Fruit fly (Drosophila melanogaster): Measurements from ENCODE around the gene CG15741.
A peak's percentile ranks its signal among the peaks of the same experiment; 100 is the strongest.

Gene CG15741

DNA sequence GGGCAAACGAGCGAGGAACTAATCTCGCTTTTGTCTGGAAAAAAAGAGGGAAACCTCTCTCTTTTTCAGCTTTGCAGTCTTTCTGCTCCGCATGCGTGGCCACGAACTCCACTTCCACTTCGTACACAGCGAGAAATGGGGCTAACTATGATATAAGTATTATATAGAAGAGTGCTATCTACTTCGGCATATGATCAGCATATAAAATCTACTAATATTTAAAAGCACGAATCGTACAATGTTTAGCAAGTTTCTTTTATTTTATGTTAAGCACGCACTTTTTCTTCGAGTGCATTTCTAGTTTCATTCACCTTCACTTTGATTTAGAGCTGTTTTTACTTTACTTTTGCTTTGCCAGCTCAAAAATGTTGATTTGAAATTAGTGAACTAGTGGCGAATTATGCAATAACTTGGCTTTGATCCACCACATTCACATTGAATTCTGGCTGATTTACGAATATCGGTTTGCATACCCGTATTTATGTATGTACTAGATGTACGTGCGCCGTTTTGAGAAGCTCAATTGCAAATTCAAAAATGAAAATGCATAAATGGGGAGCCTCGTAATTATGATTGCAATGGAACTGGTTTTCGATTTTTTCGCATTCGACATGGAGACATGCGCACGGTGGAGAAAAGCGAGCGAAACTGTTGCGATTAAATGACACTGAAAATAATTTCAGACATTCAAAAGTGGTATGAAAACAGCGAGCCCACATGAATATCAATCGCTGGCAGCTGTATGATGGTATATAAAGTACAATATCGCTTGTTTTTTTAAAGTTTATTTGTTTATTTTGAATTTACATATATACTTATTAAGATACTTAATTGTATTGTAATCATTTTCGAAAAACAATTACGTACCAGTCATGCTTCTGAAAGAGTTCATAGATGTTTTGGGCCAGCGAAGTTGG, 20.0 kb upstream of the CG15741 start:
- TF ChIP-seq Myc (optimal IDR thresholded peaks at IDR 0.05) (no peak), Hr83 (GFP tag; optimal IDR thresholded peaks at IDR 0.05; ENCODE audit: poor library complexity, severe bottlenecking) (peak; percentile 48), foxo (GFP tag; optimal IDR thresholded peaks at IDR 0.05) (peak in 1 of 2 experiments; percentile 85), Hnf4 (GFP tag; optimal IDR thresholded peaks at IDR 0.05) (peak; percentile 75), Vsx2 (GFP tag; optimal IDR thresholded peaks at IDR 0.05; ENCODE audit: partially characterized antibody) (no peak), h (GFP tag; optimal IDR thresholded peaks at IDR 0.05) (peak; percentile 81), CG32264 (GFP tag; optimal IDR thresholded peaks at IDR 0.05) (peak; percentile 64), usp (GFP tag; optimal IDR thresholded peaks at IDR 0.05) (no peak), Rel (GFP tag; optimal IDR thresholded peaks at IDR 0.05) (peak; percentile 34), Rel (tag; optimal IDR thresholded peaks at IDR 0.05) (peak; percentile 45), dmrt93B (GFP tag; optimal IDR thresholded peaks at IDR 0.05) (peak; percentile 61), Abd-B (GFP tag; optimal IDR thresholded peaks at IDR 0.05) (no peak), dsf (GFP tag; optimal IDR thresholded peaks at IDR 0.05; ENCODE audit: borderline replicate concordance) (no peak), woc (GFP tag; optimal IDR thresholded peaks at IDR 0.05) (peak; percentile 56), GATAd (GFP tag; optimal IDR thresholded peaks at IDR 0.05) (no peak), sv (GFP tag; optimal IDR thresholded peaks at IDR 0.05) (peak; percentile 62), psq (GFP tag; optimal IDR thresholded peaks at IDR 0.05) (peak; percentile 52), ey (GFP tag; optimal IDR thresholded peaks at IDR 0.05) (peak; percentile 62), Jra (GFP tag; optimal IDR thresholded peaks at IDR 0.05) (peak; percentile 12), HLH106 (tag; optimal IDR thresholded peaks at IDR 0.05) (peak; percentile 87), sage (GFP tag; optimal IDR thresholded peaks at IDR 0.05) (peak; percentile 47), Dfd (GFP tag; optimal IDR thresholded peaks at IDR 0.05) (no peak), brk (GFP tag; optimal IDR thresholded peaks at IDR 0.05) (no peak), jim (GFP tag; optimal IDR thresholded peaks at IDR 0.05) (no peak), tai (GFP tag; optimal IDR thresholded peaks at IDR 0.05) (no peak), rgr (GFP tag; optimal IDR thresholded peaks at IDR 0.05) (peak; percentile 78), CG9705 (GFP tag; optimal IDR thresholded peaks at IDR 0.05) (peak; percentile 15), fru (GFP tag; optimal IDR thresholded peaks at IDR 0.05) (peak; percentile 83), Sp1 (GFP tag; optimal IDR thresholded peaks at IDR 0.05) (peak; percentile 83), pan (optimal IDR thresholded peaks at IDR 0.05) (no peak), OdsH (GFP tag; optimal IDR thresholded peaks at IDR 0.05) (peak; percentile 64), N (GFP tag; optimal IDR thresholded peaks at IDR 0.05) (no peak), br (GFP tag; optimal IDR thresholded peaks at IDR 0.05) (peak; percentile 80), Dif (GFP tag; optimal IDR thresholded peaks at IDR 0.05; ENCODE audit: partially characterized antibody) (no peak)

DNA sequence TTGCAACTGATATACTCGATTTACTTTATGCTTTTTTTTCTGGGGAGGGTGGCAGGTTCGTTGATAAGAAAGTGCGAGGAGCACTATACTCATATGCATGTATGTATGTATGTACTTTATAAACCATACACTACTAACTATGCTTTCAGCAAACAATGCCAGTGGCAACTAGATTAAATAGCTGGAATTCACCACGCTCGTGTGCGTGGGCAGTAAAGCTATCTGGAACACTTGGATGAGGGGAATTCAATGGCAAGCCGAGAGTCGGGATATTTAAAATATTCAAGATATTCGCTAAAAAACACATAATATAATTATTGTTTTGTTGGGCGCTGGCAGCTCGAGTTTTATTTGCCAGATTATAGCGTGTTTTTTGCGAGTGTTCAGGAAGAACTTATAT, 19.0 kb upstream of the CG15741 start:
- TF ChIP-seq lola (GFP tag; optimal IDR thresholded peaks at IDR 0.05) (no peak), Rel (GFP tag; optimal IDR thresholded peaks at IDR 0.05) (no peak), Rel (tag; optimal IDR thresholded peaks at IDR 0.05) (no peak), Sp1 (GFP tag; optimal IDR thresholded peaks at IDR 0.05) (no peak)

dm6 chrX:11855950-11856349, 18.1 kb upstream of the CG15741 start:
- no peak for TF ChIP-seq Rel (GFP tag; optimal IDR thresholded peaks at IDR 0.05)
- peak; percentile 86 for TF ChIP-seq Rel (tag; optimal IDR thresholded peaks at IDR 0.05)
- TF ChIP-seq Hr78 (GFP tag; optimal IDR thresholded peaks at IDR 0.05) = no peak

Data from whole organism, wandering third instar larva.